Worm (Caenorhabditis elegans): ENCODE measurements around the gene Y75B12B.1.
A peak's percentile ranks its signal among the peaks of the same experiment; 100 is the strongest.

The Y75B12B.1 gene

DNA sequence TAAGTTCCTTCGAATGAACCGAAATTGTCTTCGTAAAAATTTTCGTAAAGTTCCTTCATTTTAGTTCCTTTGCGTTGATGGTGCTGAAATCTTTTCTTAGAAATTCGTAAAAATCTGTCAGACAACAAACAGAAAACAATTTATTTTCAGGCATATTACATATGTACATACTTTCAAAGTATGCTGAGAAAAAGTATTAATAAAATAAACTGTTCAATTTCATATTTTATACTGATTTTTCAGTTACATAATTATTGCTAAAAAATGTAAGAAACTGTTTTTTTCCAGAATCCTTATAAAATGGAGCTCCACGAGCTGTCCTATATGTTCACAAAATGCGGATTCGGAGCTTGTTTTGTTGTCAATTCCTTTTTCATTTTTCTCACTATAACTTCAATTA is 25.8 kb upstream of the Y75B12B.1 start, which contains the start of gene str-45:
str-45 (plus strand) TSS at position 301 of the 400 bp plus-strand sequence.
- no peak for TF ChIP-seq nhr-77 (tag; optimal IDR thresholded peaks at IDR 0.05)
- no peak for TF ChIP-seq ceh-82 (tag; optimal IDR thresholded peaks at IDR 0.05)
- TF ChIP-seq tag-97 (GFP tag; IDR thresholded peaks at IDR 0.05), result no peak
- TF ChIP-seq lin-39 (tag; optimal IDR thresholded peaks at IDR 0.05), result no peak

- TF ChIP-seq daf-19 (GFP tag; conservative IDR thresholded peaks at IDR 0.05) (no peak), lim-7 (GFP tag; IDR thresholded peaks at IDR 0.05) (no peak), lin-39 (tag; optimal IDR thresholded peaks at IDR 0.05) (no peak), ceh-62 (tag; optimal IDR thresholded peaks at IDR 0.05) (no peak), ZK546.5 (tag; optimal IDR thresholded peaks at IDR 0.05) (no peak), dve-1 (tag; optimal IDR thresholded peaks at IDR 0.05; ENCODE audit: insufficient read depth) (no peak), lin-13 (GFP tag; optimal IDR thresholded peaks at IDR 0.05) (no peak), Y5F2A.4 (GFP tag; optimal IDR thresholded peaks at IDR 0.05) (no peak), lin-1 (GFP tag; IDR thresholded peaks at IDR 0.05) (no peak), ceh-44 (GFP tag; IDR thresholded peaks at IDR 0.05) (no peak), aly-2 (tag; optimal IDR thresholded peaks at IDR 0.05) (no peak), madf-9 (GFP tag; conservative IDR thresholded peaks at IDR 0.05) (no peak), cey-2 (tag; optimal IDR thresholded peaks at IDR 0.05; ENCODE audit: borderline replicate concordance, insufficient read depth) (no peak), tra-1 (GFP tag; IDR thresholded peaks at IDR 0.05) (no peak), Y105C5A.15 (GFP tag; IDR thresholded peaks at IDR 0.05) (no peak), ceh-28 (tag; optimal IDR thresholded peaks at IDR 0.05) (no peak), dmd-6 (GFP tag; IDR thresholded peaks at IDR 0.05) (no peak), nhr-77 (tag; optimal IDR thresholded peaks at IDR 0.05) (no peak), dpl-1 (GFP tag; optimal IDR thresholded peaks at IDR 0.05) (no peak)
Observed at ce11 chrV:15162697-15163096, 21.8 kb upstream of the Y75B12B.1 start, which contains the start of gene srz-11. TSS of gene srz-11 (plus strand) at chrV:15163082.

ce11 chrV:15168018-15168417 is 16.5 kb upstream of the Y75B12B.1 start:
- TF ChIP-seq nhr-28 (tag; optimal IDR thresholded peaks at IDR 0.05) (peak; percentile 74), hlh-30 (tag; optimal IDR thresholded peaks at IDR 0.05; ENCODE audit: insufficient read depth) (peak; percentile 43)

ce11 chrV:15175459-15175858 is 9.0 kb upstream of the Y75B12B.1 start, which contains the start of gene clec-47:
TSS of gene clec-47 (plus strand) at chrV:15175759.
- TF ChIP-seq hif-1 (tag; optimal IDR thresholded peaks at IDR 0.05), result peak in 1 of 2 experiments; percentile 31
- TF ChIP-seq nhr-76 (tag; optimal IDR thresholded peaks at IDR 0.05), result no peak
- peak; percentile 19 for TF ChIP-seq nhr-28 (tag; optimal IDR thresholded peaks at IDR 0.05)

- TF ChIP-seq skn-1 (tag; optimal IDR thresholded peaks at IDR 0.05) (no peak), zag-1 (tag; optimal IDR thresholded peaks at IDR 0.05) (no peak), unc-130 (GFP tag; optimal IDR thresholded peaks at IDR 0.05) (no peak), mxl-3 (GFP tag; optimal IDR thresholded peaks at IDR 0.05) (no peak), ama-1 (optimal IDR thresholded peaks at IDR 0.05) (no peak), ceh-28 (tag; optimal IDR thresholded peaks at IDR 0.05) (no peak), Y48G9A.11 (GFP tag; IDR thresholded peaks at IDR 0.05) (no peak), daf-19 (GFP tag; conservative IDR thresholded peaks at IDR 0.05) (no peak), set-16 (GFP tag; IDR thresholded peaks at IDR 0.05) (no peak)
Observed at ce11 chrV:15179757-15180156, 4.7 kb upstream of the Y75B12B.1 start, which contains the start of gene T09F5.10. TSS of gene T09F5.10 (plus strand) at chrV:15180057.

ce11 chrV:15181899-15182298 is 2.6 kb upstream of the Y75B12B.1 start:
- no peak for TF ChIP-seq ceh-20 (GFP tag; IDR thresholded peaks at IDR 0.05)
- no peak for TF ChIP-seq unc-130 (GFP tag; optimal IDR thresholded peaks at IDR 0.05)
- TF ChIP-seq F26F4.8 (GFP tag; conservative IDR thresholded peaks at IDR 0.05), result no peak
- TF ChIP-seq nhr-25 (tag; optimal IDR thresholded peaks at IDR 0.05; ENCODE audit: borderline replicate concordance, insufficient read depth), result no peak
- TF ChIP-seq ceh-28 (tag; optimal IDR thresholded peaks at IDR 0.05), result no peak
- no peak for TF ChIP-seq vab-7 (GFP tag; IDR thresholded peaks at IDR 0.05)
- no peak for TF ChIP-seq lin-13 (GFP tag; optimal IDR thresholded peaks at IDR 0.05)
- no peak for TF ChIP-seq daf-8 (GFP tag; IDR thresholded peaks at IDR 0.05)
- no peak for TF ChIP-seq F49E8.2 (tag; optimal IDR thresholded peaks at IDR 0.05; ENCODE audit: borderline replicate concordance)
- TF ChIP-seq hmg-1.1 (GFP tag; IDR thresholded peaks at IDR 0.05), result no peak
- TF ChIP-seq nhr-76 (tag; optimal IDR thresholded peaks at IDR 0.05), result no peak
- no peak for TF ChIP-seq zfp-2 (tag; optimal IDR thresholded peaks at IDR 0.05)
- no peak for TF ChIP-seq zip-11 (GFP tag; IDR thresholded peaks at IDR 0.05)
